Fruit fly (Drosophila melanogaster): Measurements from ENCODE around the gene CG43796.
A peak's percentile ranks its signal among the peaks of the same experiment; 100 is the strongest.

Gene CG43796

DNA sequence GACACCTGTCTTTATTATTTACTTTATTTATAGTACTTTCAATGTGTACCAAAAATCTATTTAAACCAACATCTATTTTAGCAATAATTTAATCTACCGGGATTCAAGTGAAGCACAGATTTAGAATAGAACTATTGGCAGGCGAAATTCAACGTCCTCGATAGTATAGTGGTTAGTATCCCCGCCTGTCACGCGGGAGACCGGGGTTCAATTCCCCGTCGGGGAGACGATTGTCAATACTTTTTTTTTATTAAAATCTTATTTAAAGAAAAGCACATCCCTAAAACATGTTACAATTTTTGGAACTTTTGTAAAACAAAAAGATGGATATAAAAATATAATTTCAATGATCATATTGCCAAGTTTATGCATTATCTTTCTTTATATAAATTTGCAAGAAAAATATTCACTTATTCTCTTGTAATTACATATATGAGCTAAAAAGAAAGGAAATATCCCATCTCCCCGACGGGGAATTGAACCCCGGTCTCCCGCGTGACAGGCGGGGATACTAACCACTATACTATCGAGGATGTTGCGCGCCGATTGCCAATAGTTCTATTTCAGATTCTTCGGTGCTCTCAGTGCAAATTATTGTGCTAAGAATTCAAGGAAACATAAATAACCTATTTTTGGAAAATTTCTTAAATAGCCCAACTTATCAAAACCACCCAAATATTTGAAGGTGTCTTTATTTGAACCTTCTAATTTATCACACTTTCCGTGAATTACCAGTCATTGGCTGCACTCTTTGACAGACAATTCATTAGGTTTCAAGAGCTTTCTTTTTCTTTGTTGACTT lies at the start of gene CG43796:
Gene CG43796, plus strand, starts transcription at position 752 of the 802 bp plus-strand sequence.
- TF ChIP-seq noc (tag; optimal IDR thresholded peaks at IDR 0.05), result no peak

DNA sequence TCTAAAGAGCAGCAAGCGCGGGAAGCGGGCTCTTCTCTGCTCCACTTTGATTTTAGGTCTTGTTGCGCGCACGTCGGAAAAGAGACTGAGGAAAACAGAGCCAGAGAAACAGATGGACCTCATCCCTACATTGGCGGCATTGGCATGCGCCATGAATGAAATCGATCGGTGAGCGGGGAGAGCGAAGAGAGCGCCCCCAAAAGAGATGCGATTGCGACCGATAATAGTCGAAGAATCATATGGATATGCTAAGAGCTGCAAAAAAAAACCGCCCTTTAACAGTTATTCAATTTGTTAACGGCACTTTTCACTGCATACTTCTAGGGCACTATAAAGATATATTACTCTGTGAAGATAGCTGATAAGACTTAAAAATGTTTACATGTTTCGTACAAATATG lies 48.7 kb upstream of the CG43796 start, which contains the start of gene grk:
Gene grk, minus strand, starts transcription at position 87 of the 400 bp plus-strand sequence.
- no peak for TF ChIP-seq noc (tag; optimal IDR thresholded peaks at IDR 0.05)

DNA sequence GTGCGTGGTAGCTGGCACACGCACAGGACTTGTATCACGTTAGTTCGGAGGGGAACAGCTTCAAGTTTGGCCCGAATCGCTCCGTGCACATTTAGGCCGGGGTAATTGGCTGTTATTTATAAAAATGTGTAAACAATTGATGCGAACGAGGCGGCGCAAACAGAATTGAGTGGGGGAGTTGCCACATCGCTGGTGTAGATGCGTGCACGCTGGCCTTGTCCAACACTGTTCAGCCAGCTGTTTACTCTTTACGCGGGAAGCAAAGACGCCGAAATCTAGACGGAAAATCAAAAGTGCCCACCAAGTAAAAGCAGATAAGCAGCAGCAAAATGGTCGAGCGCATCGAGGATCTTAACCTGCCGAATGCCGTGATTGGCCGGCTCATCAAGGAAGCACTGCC lies 45.0 kb upstream of the CG43796 start, which contains the start of the genes D12 and Chrac-14:
Gene D12, minus strand, starts transcription at position 190 of the 400 bp plus-strand sequence.
Gene Chrac-14, plus strand, starts transcription at position 230 of the 400 bp plus-strand sequence.
- no peak for TF ChIP-seq noc (tag; optimal IDR thresholded peaks at IDR 0.05)

DNA sequence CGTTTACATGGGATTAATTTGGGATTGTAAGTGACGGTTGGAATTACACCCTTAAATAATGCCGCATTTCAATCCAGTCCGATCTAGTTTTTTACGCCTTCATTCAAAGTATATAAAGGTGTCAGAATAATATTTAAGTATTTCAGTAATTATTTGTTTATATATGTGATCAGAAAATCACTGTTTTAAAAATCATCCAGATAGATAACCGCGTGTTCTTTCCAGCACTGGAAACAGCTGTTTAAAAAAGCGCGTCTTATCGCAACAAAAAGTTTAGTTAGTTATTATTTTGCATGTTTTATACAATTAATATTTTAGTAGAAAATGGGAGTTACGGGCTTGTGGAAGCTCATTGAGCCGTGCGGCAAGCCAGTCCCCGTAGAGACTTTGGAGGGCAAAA lies 44.1 kb upstream of the CG43796 start, which contains the start of gene mus201:
Gene mus201, plus strand, starts transcription at position 118 of the 400 bp plus-strand sequence.
- TF ChIP-seq noc (tag; optimal IDR thresholded peaks at IDR 0.05), result no peak

DNA sequence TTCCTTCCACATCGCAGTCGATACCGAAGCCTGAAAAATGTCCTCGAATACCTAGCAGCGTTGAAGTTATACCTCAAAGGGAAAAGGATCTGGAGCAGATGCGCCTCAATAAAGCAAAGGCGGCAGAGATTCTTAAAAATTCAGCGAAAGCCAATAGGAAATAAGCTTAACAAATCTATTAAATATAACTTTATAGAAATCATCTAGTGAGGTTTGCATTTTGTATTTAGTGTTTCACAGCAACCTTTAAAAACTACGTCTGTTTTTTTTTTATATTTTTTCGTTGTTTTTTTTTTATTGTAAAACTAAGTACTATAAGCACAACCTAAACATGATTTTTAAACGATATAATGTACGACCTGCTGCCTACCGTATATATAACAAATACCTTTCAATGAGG lies 40.0 kb upstream of the CG43796 start, which contains the start of gene CG31897:
Gene CG31897, plus strand, starts transcription at position 301 of the 400 bp plus-strand sequence.
- TF ChIP-seq noc (tag; optimal IDR thresholded peaks at IDR 0.05), result no peak

DNA sequence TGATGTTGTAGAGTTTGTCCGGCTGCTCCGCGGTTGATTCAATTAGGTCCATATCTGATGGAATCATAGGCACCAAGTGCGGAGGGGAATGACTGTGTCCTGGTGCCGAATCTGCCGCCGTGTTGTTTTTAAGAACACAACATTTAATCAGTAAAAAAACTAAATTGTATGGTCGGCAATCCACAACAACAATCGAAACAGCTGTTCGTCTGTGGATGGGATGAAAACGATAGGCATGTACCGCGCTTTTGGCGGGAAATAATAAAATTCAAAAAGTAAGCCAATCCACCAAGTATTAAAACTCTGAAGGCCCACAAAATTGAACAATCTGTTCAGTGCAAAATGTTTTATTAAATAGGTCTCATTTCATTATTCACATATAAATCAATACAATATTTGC lies 32.8 kb upstream of the CG43796 start, which contains the start of gene Aasdh:
Gene Aasdh, minus strand, starts transcription at position 219 of the 400 bp plus-strand sequence.
- no peak for TF ChIP-seq noc (tag; optimal IDR thresholded peaks at IDR 0.05)

DNA sequence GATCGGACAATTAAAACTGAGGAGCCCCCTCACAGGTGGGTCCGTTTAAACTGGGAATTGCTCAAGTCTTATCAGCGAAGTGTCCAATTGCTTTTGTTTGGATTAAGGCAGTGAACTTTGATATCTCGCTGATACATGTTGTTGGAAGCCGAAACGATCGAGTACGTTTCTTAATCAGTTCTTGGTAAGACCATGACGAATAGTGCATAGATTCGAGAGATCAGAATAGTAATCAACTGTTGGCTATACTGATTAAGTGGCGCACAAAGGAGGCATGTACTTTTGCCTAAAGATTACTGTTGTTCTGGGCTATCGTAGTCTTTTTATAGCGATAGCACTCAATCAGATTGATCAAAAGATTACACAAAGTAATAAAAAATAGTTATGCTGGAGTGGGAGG lies 30.7 kb upstream of the CG43796 start:
- TF ChIP-seq noc (tag; optimal IDR thresholded peaks at IDR 0.05), result no peak

DNA sequence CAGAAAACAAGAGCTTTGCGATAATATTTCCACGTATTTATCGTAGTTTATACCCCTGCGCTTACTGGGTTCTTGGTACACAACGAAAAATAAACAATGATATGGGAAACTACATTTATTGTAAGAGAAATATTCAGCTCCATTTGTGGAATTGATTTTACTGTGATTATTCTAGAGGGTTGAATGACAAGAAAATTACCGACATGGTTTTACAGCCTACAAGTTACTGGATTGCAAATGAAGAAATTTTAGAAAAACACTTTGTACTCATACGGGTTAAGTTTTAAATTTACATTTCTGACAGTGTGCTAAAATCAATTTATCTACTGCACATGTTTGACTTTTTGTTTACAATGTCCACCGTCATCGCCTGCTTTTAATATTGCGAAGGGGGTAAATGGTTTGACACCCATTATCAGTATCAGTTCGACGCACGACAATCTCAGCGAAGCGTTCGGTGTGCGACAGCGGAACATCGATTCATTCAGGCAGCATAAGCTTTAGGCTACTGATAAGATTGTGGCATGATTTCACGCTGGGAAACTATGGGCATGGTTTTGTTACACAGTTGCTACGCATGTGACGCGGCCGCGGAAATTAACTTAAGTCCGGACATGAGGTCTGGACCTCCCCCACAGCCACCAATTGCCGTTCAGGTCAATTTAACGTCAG lies 20.3 kb upstream of the CG43796 start:
- TF ChIP-seq noc (tag; optimal IDR thresholded peaks at IDR 0.05), result peak; percentile 24

DNA sequence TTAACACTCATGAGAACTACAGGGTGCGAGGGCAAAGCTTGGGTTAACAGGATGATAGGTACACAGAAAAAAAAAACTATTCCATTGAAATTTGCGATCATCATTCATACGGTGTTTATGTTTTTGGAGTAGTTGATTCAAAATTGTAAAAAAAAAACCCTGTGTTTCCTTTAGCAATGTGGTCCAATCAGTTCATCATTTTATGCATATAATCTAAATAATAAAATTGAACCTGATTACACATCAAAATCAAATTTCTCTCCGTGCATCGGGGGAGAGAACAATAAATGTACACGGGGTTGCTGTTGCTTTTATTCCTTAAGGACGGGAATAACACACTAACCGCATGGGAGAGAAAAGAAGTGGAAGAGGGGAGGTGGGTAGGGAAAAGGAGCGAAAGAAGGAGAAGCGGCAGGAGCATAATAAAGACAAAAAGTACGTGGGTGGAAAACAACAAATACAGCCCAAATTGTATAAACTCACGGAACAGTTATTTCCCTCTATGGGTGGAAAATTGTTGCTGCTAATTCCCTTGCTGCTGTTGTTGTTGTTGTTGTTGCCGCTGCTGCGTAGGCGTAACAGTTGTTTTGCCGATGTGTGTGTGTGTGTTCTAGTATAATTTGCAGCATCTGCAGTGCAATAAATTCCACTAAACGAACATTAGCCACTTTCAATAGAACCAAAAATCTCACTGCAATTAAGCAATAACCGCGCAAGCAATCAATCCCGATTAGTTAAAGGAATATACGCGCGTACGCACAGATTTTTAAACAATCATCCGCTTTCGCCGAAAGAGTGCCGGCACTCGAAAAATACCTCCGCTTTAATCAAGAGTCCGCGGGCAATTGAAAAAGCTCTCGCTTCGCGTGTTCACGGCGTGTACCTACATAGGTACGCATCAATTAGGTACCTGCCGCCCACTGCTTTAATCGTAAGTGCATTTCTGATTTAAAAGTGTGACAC lies 18.7 kb upstream of the CG43796 start, which contains the start of gene Agpat2:
Gene Agpat2, minus strand, starts transcription at position 851 of the 963 bp plus-strand sequence.
- peak; percentile 55 for TF ChIP-seq noc (tag; optimal IDR thresholded peaks at IDR 0.05)

DNA sequence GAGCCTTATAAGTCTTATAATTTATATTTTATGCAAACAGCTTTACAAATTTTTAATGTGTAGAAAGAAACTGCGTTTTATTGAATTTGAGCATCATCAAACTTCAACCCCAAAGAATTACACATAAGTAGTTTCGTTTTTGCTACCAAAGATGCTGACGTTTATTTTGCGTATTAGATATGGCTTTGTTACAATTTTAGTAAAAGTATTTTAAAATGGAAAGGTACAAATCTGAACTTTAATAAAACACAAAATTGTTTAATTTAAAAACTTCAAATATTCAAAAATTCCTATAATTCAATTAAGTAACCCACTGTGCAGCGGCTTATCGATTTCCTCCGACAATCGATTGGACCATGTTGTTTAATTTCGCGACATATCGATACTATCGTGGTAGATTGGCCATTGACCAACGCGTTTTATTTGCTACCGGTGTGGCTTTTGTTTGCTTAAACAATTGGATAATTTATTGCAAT lies 18.0 kb upstream of the CG43796 start, which contains the start of gene prg:
Gene prg, plus strand, starts transcription at position 382 of the 476 bp plus-strand sequence.
- TF ChIP-seq noc (tag; optimal IDR thresholded peaks at IDR 0.05), result peak; percentile 34

DNA sequence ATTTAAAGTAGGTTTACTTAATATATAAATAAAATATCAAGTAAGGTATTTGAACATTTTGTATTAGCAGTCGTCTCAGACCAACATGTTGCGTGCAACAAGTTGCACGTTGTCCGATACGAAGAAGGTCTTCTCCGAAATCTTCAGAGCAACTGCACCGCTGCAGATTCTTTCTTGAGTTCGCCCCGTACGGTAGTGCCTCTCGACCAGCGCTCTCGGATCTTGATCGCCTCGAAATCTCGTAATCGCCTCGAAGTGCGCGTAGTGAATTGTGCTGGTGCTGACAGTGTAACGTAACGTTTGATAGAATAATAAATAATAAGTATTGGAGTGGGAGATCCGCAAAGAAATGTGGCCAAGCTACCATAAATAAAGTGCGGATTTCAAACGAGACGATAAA lies 15.5 kb upstream of the CG43796 start, which contains the start of gene dachs:
Gene dachs, plus strand, starts transcription at position 175 of the 400 bp plus-strand sequence.
- no peak for TF ChIP-seq noc (tag; optimal IDR thresholded peaks at IDR 0.05)

DNA sequence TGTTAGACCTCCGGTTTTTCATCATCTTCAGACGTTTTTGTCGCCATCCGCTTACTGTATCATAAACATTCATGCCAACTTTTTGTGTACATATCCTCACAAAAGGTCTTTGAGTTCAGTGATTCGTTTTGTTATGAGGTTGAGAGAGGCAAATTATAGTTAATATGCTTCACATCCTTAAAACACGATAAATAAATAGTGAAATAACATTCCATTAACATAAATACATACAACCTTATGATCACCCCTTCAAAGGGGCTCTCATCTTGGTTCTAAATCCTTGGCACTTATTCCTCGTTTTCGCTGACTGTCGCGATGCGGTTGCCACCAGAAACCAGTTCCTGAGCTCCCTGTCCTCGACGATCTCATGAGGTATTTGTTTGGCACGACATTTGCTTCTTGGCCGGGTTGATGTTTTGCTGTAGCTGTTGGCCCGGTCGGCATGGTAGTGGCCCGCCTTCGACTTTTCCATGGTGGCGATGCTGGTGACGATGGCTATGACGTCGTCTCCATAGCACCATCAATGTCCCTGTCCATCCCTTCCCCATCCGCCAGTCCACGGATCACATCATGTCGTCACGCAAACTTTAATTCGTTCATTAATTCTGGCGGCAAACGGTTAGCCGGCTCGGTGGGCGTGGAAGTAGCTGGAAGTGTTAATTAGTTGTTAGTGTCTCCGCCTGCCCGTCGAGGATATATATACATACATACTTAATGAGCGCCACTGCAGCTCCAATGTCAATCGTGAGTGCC lies 13.1 kb upstream of the CG43796 start:
- TF ChIP-seq noc (tag; optimal IDR thresholded peaks at IDR 0.05), result no peak

DNA sequence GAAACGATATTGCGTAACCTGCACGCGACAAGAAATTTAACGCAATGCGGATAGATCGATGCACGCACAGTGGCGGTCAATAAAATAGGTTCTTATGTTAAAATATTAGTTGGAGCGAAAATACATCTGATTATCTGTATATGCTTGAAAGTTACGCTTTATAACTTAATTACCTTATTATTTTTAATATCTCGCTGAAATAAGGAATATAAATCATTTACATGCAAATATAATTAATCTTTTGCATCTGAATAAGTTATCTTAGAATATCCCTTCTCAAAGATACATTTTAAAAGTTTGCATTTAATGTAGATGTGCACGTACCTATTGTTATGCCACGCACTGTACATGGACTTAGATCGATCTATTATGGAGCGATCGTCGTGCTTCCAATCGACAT lies 10.5 kb upstream of the CG43796 start:
- no peak for TF ChIP-seq noc (tag; optimal IDR thresholded peaks at IDR 0.05)

DNA sequence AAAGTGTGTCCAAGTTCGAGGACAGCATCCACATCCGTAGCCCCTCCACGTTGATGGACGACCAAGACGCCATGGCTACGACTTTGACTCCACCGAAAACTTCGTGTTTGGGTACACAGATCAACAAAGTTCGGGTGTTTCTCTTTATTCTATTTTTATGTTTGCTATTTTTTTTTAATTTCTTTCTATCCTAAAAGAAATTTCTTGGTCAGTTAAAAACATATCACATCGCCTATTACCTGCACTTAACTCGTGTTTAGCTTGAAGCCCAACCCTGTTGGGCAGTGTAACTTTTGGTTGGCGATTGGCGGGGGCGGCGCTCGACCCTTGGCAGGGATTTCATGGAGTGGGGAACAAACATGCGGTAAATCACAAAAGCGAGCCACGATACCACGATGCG lies 8.7 kb upstream of the CG43796 start:
- TF ChIP-seq noc (tag; optimal IDR thresholded peaks at IDR 0.05), result no peak
